Fruit fly (Drosophila melanogaster) whole organism: Measurements from ENCODE around the gene GstZ2.

Experiments used
- CG8478 ChIP-seq: fragments of >200 bp; optimal IDR thresholded peaks from 2 replicates; lab custom pipeline; 2018; ENCODE audit warnings: inconsistent platforms
- pan ChIP-seq: fragments of >200 bp; optimal IDR thresholded peaks from 2 replicates; lab custom pipeline; 2017
- psq ChIP-seq: fragments of >200 bp; optimal IDR thresholded peaks from 2 replicates; lab custom pipeline; 2017

- no peak for TF ChIP-seq CG8478 (lab: Kevin White, UChicago)
- no peak for TF ChIP-seq psq
- TF ChIP-seq pan = no peak
Measured at dm6 chr3R:9493627-9494626, 33.5 kb upstream of the GstZ2 start, which contains the start of gene CG16779.
